Worm (Caenorhabditis elegans) whole organism, L3 larva: ENCODE measurements around the gene irld-25.

ENCODE experiments used
- ama-1 ChIP-seq: fragments of 150-350 bp; optimal IDR thresholded peaks from 2 replicates; lab custom pipeline; 2018
- ceh-16 ChIP-seq: sonication (generic microtip); optimal IDR thresholded peaks from 2 replicates; lab custom pipeline; 2017; ENCODE audit warnings: missing biosample characterization, missing genetic modification characterization
- ceh-28 ChIP-seq: fragments of 150-350 bp; optimal IDR thresholded peaks from 2 replicates; lab custom pipeline; 2014; ENCODE audit warnings: missing biosample characterization, missing genetic modification reagents, missing genetic modification characterization
- egl-5 ChIP-seq: fragments of 150-350 bp; optimal IDR thresholded peaks from 2 replicates; lab custom pipeline; 2017; ENCODE audit warnings: missing biosample characterization, missing genetic modification reagents, missing genetic modification characterization, inconsistent platforms
- fos-1 ChIP-seq: fragments of 150-350 bp; optimal IDR thresholded peaks from 2 replicates; lab custom pipeline; 2014; ENCODE audit warnings: missing biosample characterization, missing genetic modification characterization
- lin-39 ChIP-seq: fragments of 150-350 bp; optimal IDR thresholded peaks from 2 replicates; lab custom pipeline; 2018; ENCODE audit warnings: missing biosample characterization, missing genetic modification reagents, missing genetic modification characterization
- nhr-237 ChIP-seq: fragments of 150-350 bp; optimal IDR thresholded peaks from 2 replicates; lab custom pipeline; 2014; ENCODE audit warnings: missing biosample characterization, missing genetic modification characterization
- snpc-4 ChIP-seq: fragments of 150-350 bp; optimal IDR thresholded peaks from 2 replicates; lab custom pipeline; 2014; ENCODE audit warnings: missing biosample characterization, missing genetic modification characterization
- unc-62 ChIP-seq: fragments of 150-350 bp; sonication (generic microtip); optimal IDR thresholded peaks from 4 replicates; lab custom pipeline; 2014; ENCODE audit warnings: missing biosample characterization, missing genetic modification reagents, missing genetic modification characterization
- ztf-11 ChIP-seq: fragments of 150-350 bp; optimal IDR thresholded peaks from 2 replicates; lab custom pipeline; 2014; ENCODE audit warnings: missing biosample characterization, missing genetic modification characterization

DNA sequence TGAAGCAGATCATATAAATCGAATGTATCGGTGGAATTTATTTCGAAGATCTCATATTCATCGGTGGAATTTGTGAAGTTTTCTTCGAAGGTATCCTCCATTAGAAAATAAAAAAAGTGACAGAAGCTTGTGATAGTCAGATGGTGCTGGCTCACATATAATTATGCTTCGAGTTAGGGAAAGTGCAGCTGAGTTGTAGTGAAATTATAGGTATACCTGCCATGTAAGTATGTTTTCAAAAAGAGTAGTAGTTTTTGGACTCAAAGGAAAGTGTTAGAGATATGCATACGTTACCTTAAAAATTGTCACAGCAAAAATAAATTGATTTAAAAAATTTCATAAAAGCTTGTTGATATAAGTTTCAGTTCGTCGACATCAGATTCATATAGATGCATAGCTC lies 18.8 kb downstream of the irld-25 start, which contains the start of gene srw-11:
- TF ChIP-seq ztf-11 (tag; lab: Kevin White, UChicago) (no peak), ceh-16 (no peak), snpc-4 (tag; lab: Kevin White, UChicago) (no peak), ceh-28 (tag; lab: Kevin White, UChicago) (no peak), fos-1 (tag; lab: Kevin White, UChicago) (no peak), egl-5 (no peak), unc-62 (GFP tag; lab: Kevin White, UChicago) (no peak), nhr-237 (tag; lab: Kevin White, UChicago) (no peak), lin-39 (tag; lab: Kevin White, UChicago) (no peak), ama-1 (lab: Kevin White, UChicago) (no peak)
